Fruit fly (Drosophila melanogaster): Measurements from ENCODE around the gene Tgi.

Tgi gene

DNA sequence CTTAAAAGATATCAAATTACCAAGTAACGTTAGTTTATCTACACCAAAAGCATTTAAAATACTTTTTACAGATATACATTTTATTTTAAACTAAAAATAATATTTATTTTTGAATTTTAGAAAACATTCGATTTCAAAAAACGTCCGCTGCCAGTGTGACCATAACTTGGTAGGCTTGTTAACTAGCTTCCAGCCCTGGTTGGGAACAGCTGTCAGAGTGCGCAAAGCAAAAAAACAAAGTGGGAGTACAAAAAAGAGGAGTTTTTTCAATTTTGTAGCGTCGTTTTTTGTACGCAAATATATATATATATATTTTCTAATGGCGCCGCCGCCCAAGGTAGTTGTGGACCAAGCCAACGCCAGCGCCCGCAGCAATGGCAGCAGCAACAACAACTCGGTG is 44.2 kb upstream of the Tgi start, which contains the start of gene cmb (continued):
- TF ChIP-seq CG5180 (GFP tag; optimal IDR thresholded peaks at IDR 0.05): no peak
- no peak for TF ChIP-seq Camta (GFP tag; optimal IDR thresholded peaks at IDR 0.05)
- TF ChIP-seq CG12769 (tag; optimal IDR thresholded peaks at IDR 0.05): no peak
- no peak for TF ChIP-seq Hr3 (GFP tag; optimal IDR thresholded peaks at IDR 0.05)
- no peak for TF ChIP-seq CG12236 (GFP tag; optimal IDR thresholded peaks at IDR 0.05)
- no peak for TF ChIP-seq oc (tag; optimal IDR thresholded peaks at IDR 0.05)
- TF ChIP-seq crp (GFP tag; optimal IDR thresholded peaks at IDR 0.05): peak; percentile 61 to 94
- TF ChIP-seq nom (GFP tag; optimal IDR thresholded peaks at IDR 0.05): peak; percentile 93
- TF ChIP-seq cwo (GFP tag; optimal IDR thresholded peaks at IDR 0.05): no peak
- no peak for TF ChIP-seq pb (GFP tag; optimal IDR thresholded peaks at IDR 0.05)
- no peak for TF ChIP-seq knrl (GFP tag; IDR thresholded peaks at IDR 0.05; ENCODE audit: partially characterized antibody)
- TF ChIP-seq BtbVII (GFP tag; optimal IDR thresholded peaks at IDR 0.05): no peak
- no peak for TF ChIP-seq Atf3 (GFP tag; optimal IDR thresholded peaks at IDR 0.05)
- no peak for TF ChIP-seq CG32532 (GFP tag; IDR thresholded peaks at IDR 0.05)
- TF ChIP-seq CTCF (GFP tag; optimal IDR thresholded peaks at IDR 0.05): peak; percentile 43
- TF ChIP-seq CG13424 (tag; optimal IDR thresholded peaks at IDR 0.05): no peak
- TF ChIP-seq CG30431 (GFP tag; optimal IDR thresholded peaks at IDR 0.05): no peak
- no peak for TF ChIP-seq aop (GFP tag; IDR thresholded peaks at IDR 0.05)
- TF ChIP-seq CG10274 (GFP tag; optimal IDR thresholded peaks at IDR 0.05): no peak
- TF ChIP-seq nmo (GFP tag; optimal IDR thresholded peaks at IDR 0.05): peak; percentile 8
- TF ChIP-seq Lhr (GFP tag; optimal IDR thresholded peaks at IDR 0.05): peak; percentile 17
- no peak for TF ChIP-seq Oaz (GFP tag; IDR thresholded peaks at IDR 0.05)
- TF ChIP-seq CG3163 (GFP tag; optimal IDR thresholded peaks at IDR 0.05): no peak
- no peak for TF ChIP-seq Poxn (GFP tag; IDR thresholded peaks at IDR 0.05)
- TF ChIP-seq sim (GFP tag; IDR thresholded peaks at IDR 0.05): no peak
- no peak for TF ChIP-seq CkIIα-i1 (GFP tag; IDR thresholded peaks at IDR 0.05)
- TF ChIP-seq gcm (GFP tag; optimal IDR thresholded peaks at IDR 0.05): no peak
- TF ChIP-seq stwl (tag; optimal IDR thresholded peaks at IDR 0.05): peak; percentile 89
- no peak for TF ChIP-seq chinmo (GFP tag; IDR thresholded peaks at IDR 0.05; ENCODE audit: partially characterized antibody)
- 0 out of 2 replicates have a peak, but pooled peaks have one; percentile 16 for TF ChIP-seq Scr (GFP tag; IDR thresholded peaks at IDR 0.05; ENCODE audit: partially characterized antibody)
- no peak for TF ChIP-seq dati (GFP tag; IDR thresholded peaks at IDR 0.05)
- peak; percentile 75 for TF ChIP-seq Dp (GFP tag; optimal IDR thresholded peaks at IDR 0.05)
- TF ChIP-seq pzg (GFP tag; optimal IDR thresholded peaks at IDR 0.05): peak; percentile 46
- TF ChIP-seq Hr78 (GFP tag; optimal IDR thresholded peaks at IDR 0.05): no peak
- TF ChIP-seq CG7786 (GFP tag; optimal IDR thresholded peaks at IDR 0.05): no peak
- TF ChIP-seq CG3281 (GFP tag; optimal IDR thresholded peaks at IDR 0.05): peak; percentile 52
- no peak for TF ChIP-seq CG10565 (GFP tag; optimal IDR thresholded peaks at IDR 0.05)
- TF ChIP-seq fd96Cb (tag; optimal IDR thresholded peaks at IDR 0.05): no peak
- TF ChIP-seq sd (tag; optimal IDR thresholded peaks at IDR 0.05): no peak
- no peak for TF ChIP-seq sc (optimal IDR thresholded peaks at IDR 0.05)
- TF ChIP-seq sc (GFP tag; optimal IDR thresholded peaks at IDR 0.05): no peak
- TF ChIP-seq Kr (GFP tag; optimal IDR thresholded peaks at IDR 0.05): no peak
- no peak for TF ChIP-seq tup (GFP tag; optimal IDR thresholded peaks at IDR 0.05)
- TF ChIP-seq CG15514 (GFP tag; optimal IDR thresholded peaks at IDR 0.05): peak; percentile 46
- peak; percentile 76 for TF ChIP-seq CG14710 (tag; optimal IDR thresholded peaks at IDR 0.05)
- no peak for TF ChIP-seq ERR (GFP tag; optimal IDR thresholded peaks at IDR 0.05)
- no peak for TF ChIP-seq kay (GFP tag; optimal IDR thresholded peaks at IDR 0.05)
- TF ChIP-seq CG4617 (GFP tag; optimal IDR thresholded peaks at IDR 0.05; ENCODE audit: borderline replicate concordance): peak; percentile 39
- no peak for TF ChIP-seq CG18764 (GFP tag; optimal IDR thresholded peaks at IDR 0.05)
- TF ChIP-seq unc-4 (GFP tag; IDR thresholded peaks at IDR 0.05; ENCODE audit: partially characterized antibody): no peak
- TF ChIP-seq CG8478 (optimal IDR thresholded peaks at IDR 0.05): no peak
